Worm (Caenorhabditis elegans) whole organism, L2 larva: Measurements from ENCODE around the gene C46F9.5.

ENCODE experiments used
- C34F6.9 ChIP-seq: fragments of 150-350 bp; optimal IDR thresholded peaks from 2 replicates; lab custom pipeline; 2014; ENCODE audit warnings: missing biosample characterization, missing genetic modification characterization
- F13H6.1 ChIP-seq: sonication (generic microtip); optimal IDR thresholded peaks from 2 replicates; lab custom pipeline; 2016; ENCODE audit warnings: missing genetic modification characterization, missing compliant biosample characterization
- ZK546.5 ChIP-seq: sonication (generic microtip); optimal IDR thresholded peaks from 2 replicates; lab custom pipeline; 2017; ENCODE audit warnings: missing biosample characterization, missing genetic modification characterization
- alr-1 ChIP-seq: fragments of 150-350 bp; optimal IDR thresholded peaks from 2 replicates; lab custom pipeline; 2014; ENCODE audit warnings: missing biosample characterization, missing genetic modification characterization
- aly-2 ChIP-seq: fragments of 150-350 bp; optimal IDR thresholded peaks from 2 replicates; lab custom pipeline; 2014; ENCODE audit warnings: missing biosample characterization, missing genetic modification characterization
- ama-1 ChIP-seq: fragments of 150-350 bp; optimal IDR thresholded peaks from 2 replicates; lab custom pipeline; 2018; ENCODE audit warnings: inconsistent platforms
- blmp-1 ChIP-seq: sonication (generic microtip); optimal IDR thresholded peaks from 2 replicates; lab custom pipeline; 2017; ENCODE audit warnings: missing genetic modification characterization, mild to moderate bottlenecking, missing compliant biosample characterization, antibody characterized with exemption, moderate library complexity; ENCODE audit not compliant: insufficient read depth
- ceh-82 ChIP-seq: fragments of 150-350 bp; optimal IDR thresholded peaks from 2 replicates; lab custom pipeline; 2014; ENCODE audit warnings: missing biosample characterization, missing genetic modification characterization
- dmd-4 ChIP-seq: sonication (generic microtip); optimal IDR thresholded peaks from 2 replicates; lab custom pipeline; 2017; ENCODE audit warnings: missing biosample characterization, missing genetic modification characterization
- egl-27 ChIP-seq: sonication (generic microtip); optimal IDR thresholded peaks from 3 replicates; lab custom pipeline; 2017; ENCODE audit warnings: missing biosample characterization, missing genetic modification reagents, missing genetic modification characterization
- elt-1 ChIP-seq: fragments of 150-350 bp; optimal IDR thresholded peaks from 2 replicates; lab custom pipeline; 2014; ENCODE audit warnings: missing biosample characterization, missing genetic modification characterization
- fos-1 ChIP-seq: fragments of 150-350 bp; optimal IDR thresholded peaks from 2 replicates; lab custom pipeline; 2014; ENCODE audit warnings: missing biosample characterization, missing genetic modification characterization
- gmeb-1 ChIP-seq: fragments of 150-350 bp; optimal IDR thresholded peaks from 2 replicates; lab custom pipeline; 2014; ENCODE audit warnings: missing biosample characterization, missing genetic modification characterization
- lin-11 ChIP-seq: fragments of 150-350 bp; sonication (generic microtip); optimal IDR thresholded peaks from 2 replicates; lab custom pipeline; 2014; ENCODE audit warnings: missing biosample characterization, missing genetic modification characterization, inconsistent platforms, mixed read lengths
- lin-13 ChIP-seq: fragments of 150-350 bp; optimal IDR thresholded peaks from 2 replicates; lab custom pipeline; 2014; ENCODE audit warnings: missing biosample characterization, missing genetic modification reagents, missing genetic modification characterization
- lin-39 ChIP-seq: fragments of 150-350 bp; optimal IDR thresholded peaks from 2 replicates; lab custom pipeline; 2014; ENCODE audit warnings: missing biosample characterization, missing genetic modification reagents, missing genetic modification characterization
- lsy-2 ChIP-seq, 2 experiments: fragments of 150-350 bp in 1 of 2; sonication (generic microtip) in 1 of 2; optimal IDR thresholded peaks; 2 replicates each; lab custom pipeline; 2014 to 2017; ENCODE audit warnings: missing biosample characterization in 2 of 2, missing genetic modification characterization in 2 of 2
- mbf-1 ChIP-seq: sonication (generic microtip); optimal IDR thresholded peaks from 2 replicates; lab custom pipeline; 2017; ENCODE audit warnings: missing biosample characterization, missing genetic modification characterization
- mdl-1 ChIP-seq, 2 experiments: fragments of 150-350 bp in 1 of 2; sonication (generic microtip) in 1 of 2; optimal IDR thresholded peaks; 2 replicates each; lab custom pipeline; 2017; ENCODE audit warnings: missing biosample characterization in 2 of 2, missing genetic modification characterization in 2 of 2
- nhr-11 ChIP-seq: fragments of 150-350 bp; optimal IDR thresholded peaks from 2 replicates; lab custom pipeline; 2014; ENCODE audit warnings: missing biosample characterization, missing genetic modification characterization
- nhr-12 ChIP-seq: fragments of 150-350 bp; optimal IDR thresholded peaks from 2 replicates; lab custom pipeline; 2014; ENCODE audit warnings: missing biosample characterization, missing genetic modification characterization
- nhr-129 ChIP-seq: fragments of 150-350 bp; optimal IDR thresholded peaks from 2 replicates; lab custom pipeline; 2014; ENCODE audit warnings: missing biosample characterization, missing genetic modification characterization
- nhr-21 ChIP-seq: fragments of 150-350 bp; optimal IDR thresholded peaks from 2 replicates; lab custom pipeline; 2014; ENCODE audit warnings: missing biosample characterization, missing genetic modification characterization
- nhr-23 ChIP-seq: fragments of 150-350 bp; optimal IDR thresholded peaks from 2 replicates; lab custom pipeline; 2014; ENCODE audit warnings: missing biosample characterization, missing genetic modification reagents, missing genetic modification characterization
- nhr-237 ChIP-seq: fragments of 150-350 bp; optimal IDR thresholded peaks from 2 replicates; lab custom pipeline; 2014; ENCODE audit warnings: missing biosample characterization, missing genetic modification characterization
- nhr-25 ChIP-seq: fragments of 150-350 bp; sonication (generic microtip); optimal IDR thresholded peaks from 3 replicates; lab custom pipeline; 2014; ENCODE audit warnings: missing biosample characterization, missing genetic modification characterization
- nhr-77 ChIP-seq: fragments of 150-350 bp; optimal IDR thresholded peaks from 2 replicates; lab custom pipeline; 2014; ENCODE audit warnings: missing biosample characterization, missing genetic modification characterization
- peb-1 ChIP-seq: fragments of 150-350 bp; optimal IDR thresholded peaks from 2 replicates; lab custom pipeline; 2014; ENCODE audit warnings: missing biosample characterization, missing genetic modification characterization
- sem-4 ChIP-seq: fragments of 150-350 bp; optimal IDR thresholded peaks from 2 replicates; lab custom pipeline; 2014; ENCODE audit warnings: missing biosample characterization, missing genetic modification reagents, missing genetic modification characterization
- skn-1 ChIP-seq: sonication (generic microtip); optimal IDR thresholded peaks from 2 replicates; lab custom pipeline; 2017; ENCODE audit warnings: missing biosample characterization, missing genetic modification characterization
- sma-3 ChIP-seq: sonication (generic microtip); optimal IDR thresholded peaks from 2 replicates; lab custom pipeline; 2016; ENCODE audit warnings: missing genetic modification reagents, missing genetic modification characterization, missing compliant biosample characterization
- sma-9 ChIP-seq, 2 experiments: fragments of 150-350 bp in 1 of 2; sonication (generic microtip) in 1 of 2; optimal IDR thresholded peaks; 2 replicates each; lab custom pipeline; 2014 to 2016; ENCODE audit warnings: missing genetic modification characterization in 2 of 2, mild to moderate bottlenecking in 1 of 2, missing biosample characterization in 1 of 2, missing compliant biosample characterization in 1 of 2, missing genetic modification reagents in 1 of 2, moderate library complexity in 1 of 2
- unc-39 ChIP-seq: fragments of 150-350 bp; optimal IDR thresholded peaks from 2 replicates; lab custom pipeline; 2014; ENCODE audit warnings: missing biosample characterization, missing genetic modification characterization
- unc-55 ChIP-seq: fragments of 150-350 bp; sonication (generic microtip); optimal IDR thresholded peaks from 3 replicates; lab custom pipeline; 2014; ENCODE audit warnings: missing biosample characterization, missing genetic modification reagents, missing genetic modification characterization
- unc-62 ChIP-seq: fragments of 150-350 bp; optimal IDR thresholded peaks from 2 replicates; lab custom pipeline; 2014; ENCODE audit warnings: missing biosample characterization, missing genetic modification reagents, missing genetic modification characterization
- zag-1 ChIP-seq: fragments of 150-350 bp; optimal IDR thresholded peaks from 2 replicates; lab custom pipeline; 2014; ENCODE audit warnings: missing biosample characterization, missing genetic modification characterization
- ztf-1 ChIP-seq: fragments of 200-800 bp; sonication (Bioruptor generic); conservative IDR thresholded peaks from 2 replicates; pipeline ENCODE4 v1.3.6; 2022; ENCODE audit warnings: missing genetic modification characterization, missing compliant biosample characterization
- ztf-11 ChIP-seq: sonication (generic microtip); optimal IDR thresholded peaks from 2 replicates; lab custom pipeline; 2017; ENCODE audit warnings: missing biosample characterization, missing genetic modification characterization
- ztf-4 ChIP-seq: fragments of 150-350 bp; optimal IDR thresholded peaks from 2 replicates; lab custom pipeline; 2014; ENCODE audit warnings: missing biosample characterization, missing genetic modification characterization

Gene C46F9.5

ce11 chrII:1884635-1885034 is 10.7 kb upstream of the C46F9.5 start, which contains the start of gene math-6:
Gene math-6, minus strand, starts transcription at chrII:1884735.
- TF ChIP-seq C34F6.9 (tag; lab: Kevin White, UChicago) (no peak), elt-1 (tag; lab: Kevin White, UChicago) (no peak), ztf-1 (no peak), skn-1 (tag; lab: Kevin White, UChicago) (no peak)

- no peak for TF ChIP-seq unc-62 (GFP tag; lab: Kevin White, UChicago)
- TF ChIP-seq nhr-23 (tag; lab: Kevin White, UChicago) = no peak
- TF ChIP-seq ZK546.5 (tag; lab: Kevin White, UChicago) = no peak
- no peak for TF ChIP-seq gmeb-1 (tag; lab: Kevin White, UChicago)
- TF ChIP-seq dmd-4 (tag; lab: Kevin White, UChicago) = no peak
- TF ChIP-seq mdl-1 (tag; optimal IDR thresholded peaks at IDR 0.05; lab: Kevin White, UChicago) = no peak
- no peak for TF ChIP-seq sma-3 (GFP tag; lab: Kevin White, UChicago)
- TF ChIP-seq fos-1 (tag; lab: Kevin White, UChicago) = no peak
- TF ChIP-seq unc-39 (tag; lab: Kevin White, UChicago) = no peak
- TF ChIP-seq lin-11 = no peak
- no peak for TF ChIP-seq sma-9 (GFP tag; optimal IDR thresholded peaks at IDR 0.05; lab: Kevin White, UChicago)
- TF ChIP-seq sma-9 (tag; optimal IDR thresholded peaks at IDR 0.05; lab: Kevin White, UChicago) = no peak
- TF ChIP-seq lin-13 = no peak
- no peak for TF ChIP-seq ama-1 (lab: Kevin White, UChicago)
- no peak for TF ChIP-seq ztf-11 (tag; lab: Kevin White, UChicago)
- TF ChIP-seq egl-27 (tag; lab: Kevin White, UChicago) = no peak
- TF ChIP-seq ztf-1 = no peak
- no peak for TF ChIP-seq sem-4 (tag; lab: Kevin White, UChicago)
- no peak for TF ChIP-seq peb-1 (tag; lab: Kevin White, UChicago)
Measured at ce11 chrII:1886379-1886778, 9.0 kb upstream of the C46F9.5 start, which contains the start of gene math-7. Gene math-7, minus strand, starts transcription at chrII:1886479.

- TF ChIP-seq nhr-11 (no peak), nhr-12 (tag; lab: Kevin White, UChicago) (no peak), zag-1 (tag; lab: Kevin White, UChicago) (no peak), mbf-1 (tag; lab: Kevin White, UChicago) (no peak), lin-11 (no peak), unc-39 (tag; lab: Kevin White, UChicago) (no peak), nhr-21 (no peak), skn-1 (tag; lab: Kevin White, UChicago) (no peak), nhr-237 (no peak), lin-13 (no peak), ama-1 (lab: Kevin White, UChicago) (no peak), lin-39 (tag; lab: Kevin White, UChicago) (no peak), alr-1 (no peak), nhr-77 (tag; lab: Kevin White, UChicago) (no peak), F13H6.1 (no peak), lsy-2 (tag; optimal IDR thresholded peaks at IDR 0.05; lab: Kevin White, UChicago) (no peak), gmeb-1 (tag; lab: Kevin White, UChicago) (no peak), unc-62 (GFP tag; lab: Kevin White, UChicago) (no peak)
Measured at ce11 chrII:1889071-1889470, 6.3 kb upstream of the C46F9.5 start, which contains the start of gene math-8. Gene math-8, minus strand, starts transcription at chrII:1889171.

- TF ChIP-seq sma-3 (GFP tag; lab: Kevin White, UChicago) (no peak), sem-4 (tag; lab: Kevin White, UChicago) (no peak)
Measured at ce11 chrII:1890682-1891081, 4.7 kb upstream of the C46F9.5 start, which contains the start of gene math-9. Gene math-9, minus strand, starts transcription at chrII:1890782.

ce11 chrII:1893912-1894311 is 1.5 kb upstream of the C46F9.5 start, which contains the start of gene C16C4.1:
Gene C16C4.1, plus strand, starts transcription at chrII:1894212.
- TF ChIP-seq unc-39 (tag; lab: Kevin White, UChicago) (no peak), nhr-25 (no peak), lsy-2 (tag; optimal IDR thresholded peaks at IDR 0.05; lab: Kevin White, UChicago) (no peak), ceh-82 (no peak), fos-1 (tag; lab: Kevin White, UChicago) (no peak), ztf-4 (tag; lab: Kevin White, UChicago) (no peak), ZK546.5 (tag; lab: Kevin White, UChicago) (no peak), ama-1 (lab: Kevin White, UChicago) (no peak), blmp-1 (no peak), nhr-11 (no peak), C34F6.9 (tag; lab: Kevin White, UChicago) (no peak), nhr-23 (tag; lab: Kevin White, UChicago) (no peak), sem-4 (tag; lab: Kevin White, UChicago) (no peak), unc-62 (GFP tag; lab: Kevin White, UChicago) (no peak), unc-55 (GFP tag; lab: Kevin White, UChicago) (no peak), aly-2 (tag; lab: Kevin White, UChicago) (no peak), nhr-21 (no peak), nhr-129 (tag; lab: Kevin White, UChicago) (no peak)
